Fruit fly (Drosophila melanogaster) whole organism, embryonic: Measurements from ENCODE around the gene CG15395.

ENCODE experiments used
- CG1024 ChIP-seq: fragments of 200-800 bp; sonication (Bioruptor generic); IDR thresholded peaks from 2 replicates; pipeline ENCODE4 v1.3.6; 2022; ENCODE audit warnings: missing biosample characterization, missing genetic modification characterization
- CG2202 ChIP-seq: fragments of 200-800 bp; sonication (Bioruptor generic); optimal IDR thresholded peaks from 2 replicates; lab custom pipeline; 2018; ENCODE audit warnings: missing biosample characterization, mild to moderate bottlenecking, missing genetic modification characterization
- CG9437 ChIP-seq: fragments of 200-800 bp; sonication (Bioruptor generic); optimal IDR thresholded peaks from 2 replicates; lab custom pipeline; 2018; ENCODE audit warnings: missing biosample characterization, mild to moderate bottlenecking, missing genetic modification characterization
- Dfd ChIP-seq, 2 experiments: fragments of >200 bp; optimal IDR thresholded peaks; 2 replicates each; lab custom pipeline; 2017; ENCODE audit warnings: missing biosample characterization in 2 of 2, missing genetic modification characterization in 2 of 2
- Hr39 ChIP-seq: fragments of >200 bp; optimal IDR thresholded peaks from 2 replicates; lab custom pipeline; 2017
- Neu2 ChIP-seq: fragments of 200-800 bp; sonication (Bioruptor generic); optimal IDR thresholded peaks from 3 replicates; lab custom pipeline; 2016; ENCODE audit warnings: missing biosample characterization, missing genetic modification characterization, borderline replicate concordance
- Nf-YB ChIP-seq: fragments of 200-800 bp; sonication (Bioruptor generic); optimal IDR thresholded peaks from 3 replicates; lab custom pipeline; 2019; ENCODE audit warnings: missing biosample characterization, mild to moderate bottlenecking, missing genetic modification characterization, moderate library complexity
- bigmax ChIP-seq: fragments of 200-800 bp; sonication (Bioruptor generic); optimal IDR thresholded peaks from 2 replicates; lab custom pipeline; 2018; ENCODE audit warnings: missing biosample characterization, mild to moderate bottlenecking, missing genetic modification characterization
- kah ChIP-seq: fragments of 200-800 bp; sonication (Bioruptor generic); optimal IDR thresholded peaks from 2 replicates; lab custom pipeline; 2018; ENCODE audit warnings: missing biosample characterization, mild to moderate bottlenecking, missing genetic modification characterization
- knrl ChIP-seq: fragments of 200-800 bp; sonication (Bioruptor generic); IDR thresholded peaks from 3 replicates; pipeline ENCODE4 v1.3.6; 2022; ENCODE audit warnings: missing biosample characterization, missing genetic modification characterization; ENCODE audit not compliant: partially characterized antibody
- psq ChIP-seq: fragments of 200-800 bp; sonication (Bioruptor generic); optimal IDR thresholded peaks from 2 replicates; lab custom pipeline; 2017; ENCODE audit warnings: missing biosample characterization, missing genetic modification characterization
- tna ChIP-seq: fragments of 200-800 bp; sonication (Bioruptor generic); IDR thresholded peaks from 2 replicates; pipeline ENCODE4 v1.3.6; 2022; ENCODE audit warnings: missing biosample characterization, missing genetic modification characterization; ENCODE audit not compliant: partially characterized antibody

- TF ChIP-seq knrl (GFP tag; lab: Robert Waterston, UW) (no peak), Dfd (GFP tag; optimal IDR thresholded peaks at IDR 0.05; lab: Kevin White, UChicago) (no peak), CG9437 (GFP tag; lab: Kevin White, UChicago) (no peak), kah (GFP tag; lab: Kevin White, UChicago) (no peak), psq (GFP tag; lab: Kevin White, UChicago) (no peak), Neu2 (no peak), bigmax (GFP tag; lab: Kevin White, UChicago) (no peak), CG1024 (GFP tag; lab: Robert Waterston, UW) (no peak), tna (GFP tag; lab: Robert Waterston, UW) (no peak), Hr39 (lab: Kevin White, UChicago) (no peak), Nf-YB (GFP tag; lab: Kevin White, UChicago) (no peak), CG2202 (no peak)
Measured at dm6 chr2L:2655094-2655493, 45.3 kb downstream of the CG15395 start, which contains the start of gene Prosbeta4R2.
